Worm (Caenorhabditis elegans) whole organism, mixed stage, embryonic: ENCODE results near the gene lgc-16.

Experiments
- elt-1 ChIP-seq: sonication (generic microtip); optimal IDR thresholded peaks from 2 replicates; lab custom pipeline; 2017; ENCODE audit warnings: missing genetic modification characterization, mild to moderate bottlenecking, missing compliant biosample characterization, antibody characterized with exemption, moderate library complexity, borderline replicate concordance; ENCODE audit not compliant: insufficient read depth
- flh-1 ChIP-seq: fragments of 200-800 bp; sonication (Bioruptor generic); optimal IDR thresholded peaks from 2 replicates; lab custom pipeline; 2018; ENCODE audit warnings: mild to moderate bottlenecking, missing genetic modification characterization, moderate library complexity, missing compliant biosample characterization
- nhr-28 ChIP-seq: fragments of 150-350 bp; optimal IDR thresholded peaks from 2 replicates; lab custom pipeline; 2014; ENCODE audit warnings: missing biosample characterization, missing genetic modification characterization
- snpc-4 ChIP-seq: fragments of 150-350 bp; optimal IDR thresholded peaks from 2 replicates; lab custom pipeline; 2014; ENCODE audit warnings: missing biosample characterization, missing genetic modification characterization
- ztf-11 ChIP-seq: fragments of 150-350 bp; optimal IDR thresholded peaks from 2 replicates; lab custom pipeline; 2014; ENCODE audit warnings: missing biosample characterization, missing genetic modification characterization

ce11 chrX:12093992-12094391 is 24.4 kb upstream of the lgc-16 start:
- TF ChIP-seq flh-1 (GFP tag; lab: Kevin White, UChicago) (no peak), elt-1 (tag; lab: Kevin White, UChicago) (no peak), nhr-28 (tag; lab: Kevin White, UChicago) (no peak), ztf-11 (tag; lab: Kevin White, UChicago) (no peak), snpc-4 (no peak)
